Worm (Caenorhabditis elegans) whole organism, mixed stage, embryonic: ENCODE data around the gene T10H9.8.

ENCODE experiments used
- mab-5 ChIP-seq: fragments of 150-350 bp; optimal IDR thresholded peaks from 2 replicates; lab custom pipeline; 2014; ENCODE audit warnings: missing biosample characterization, missing genetic modification characterization
- mls-2 ChIP-seq: sonication (generic microtip); optimal IDR thresholded peaks from 2 replicates; lab custom pipeline; 2016; ENCODE audit warnings: mild to moderate bottlenecking, missing genetic modification characterization, moderate library complexity, missing compliant biosample characterization
- sem-2 ChIP-seq: fragments of 200-800 bp; sonication (Bioruptor generic); optimal IDR thresholded peaks from 2 replicates; lab custom pipeline; 2018; ENCODE audit warnings: mild to moderate bottlenecking, missing genetic modification characterization, missing compliant biosample characterization

DNA sequence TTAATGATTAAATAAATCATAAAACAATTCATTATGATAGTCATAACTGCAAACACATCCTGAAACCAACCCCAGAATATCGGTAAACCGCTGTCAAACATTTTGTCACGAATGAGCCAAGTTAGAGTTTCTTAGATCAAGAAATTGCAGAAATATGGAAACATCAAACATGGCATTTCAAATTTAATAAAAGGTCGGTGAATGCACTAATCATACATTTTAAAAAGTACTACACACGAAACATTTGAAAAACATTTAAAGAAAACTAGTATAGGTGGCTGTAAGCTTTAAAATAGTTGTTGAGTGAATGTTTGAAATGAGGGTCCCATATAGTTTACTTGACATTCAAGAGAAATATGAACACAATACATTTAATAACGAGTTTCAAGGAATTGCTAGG, 16.6 kb downstream of the T10H9.8 start, which contains the start of gene str-180:
- TF ChIP-seq sem-2 (GFP tag; lab: Kevin White, UChicago) (no peak), mls-2 (tag; lab: Kevin White, UChicago) (no peak), mab-5 (tag; lab: Kevin White, UChicago) (no peak)
